Worm (Caenorhabditis elegans) whole organism, L4 larva: ENCODE measurements around the gene srlf-5.

Source experiments
- F10B5.3 ChIP-seq: sonication (generic microtip); optimal IDR thresholded peaks from 2 replicates; lab custom pipeline; 2016; ENCODE audit warnings: mild to moderate bottlenecking, missing genetic modification characterization, missing compliant biosample characterization
- F26F4.8 ChIP-seq: fragments of 200-800 bp; sonication (Bioruptor generic); conservative IDR thresholded peaks from 2 replicates; pipeline ENCODE4 v1.3.6; 2022; ENCODE audit warnings: missing genetic modification characterization, missing compliant biosample characterization
- T26A8.4 ChIP-seq: fragments of 200-800 bp; sonication (Bioruptor generic); IDR thresholded peaks from 2 replicates; pipeline ENCODE4 v1.3.6; 2022; ENCODE audit warnings: missing genetic modification characterization, missing compliant biosample characterization
- Y48G9A.11 ChIP-seq: fragments of 200-800 bp; sonication (Bioruptor generic); IDR thresholded peaks from 2 replicates; pipeline ENCODE4 v1.3.6; 2022; ENCODE audit warnings: missing genetic modification reagents, missing genetic modification characterization, missing compliant biosample characterization
- Y5F2A.4 ChIP-seq: fragments of 200-800 bp; sonication (Bioruptor generic); optimal IDR thresholded peaks from 2 replicates; lab custom pipeline; 2018; ENCODE audit warnings: mild to moderate bottlenecking, missing genetic modification characterization, missing compliant biosample characterization
- aha-1 ChIP-seq: fragments of 150-350 bp; peaks from one replicate; lab custom pipeline; 2014; ENCODE audit warnings: missing biosample characterization, missing genetic modification characterization
- ceh-20 ChIP-seq: fragments of 200-800 bp; sonication (Bioruptor generic); IDR thresholded peaks from 2 replicates; pipeline ENCODE4 v1.3.6; 2022; ENCODE audit warnings: missing genetic modification reagents, missing genetic modification characterization, missing compliant biosample characterization
- ces-1 ChIP-seq: fragments of 150-350 bp; sonication (generic microtip); optimal IDR thresholded peaks from 4 replicates; lab custom pipeline; 2014; ENCODE audit warnings: missing biosample characterization, missing genetic modification reagents, missing genetic modification characterization
- cey-2 ChIP-seq: sonication (generic microtip); optimal IDR thresholded peaks from 3 replicates; lab custom pipeline; 2017; ENCODE audit warnings: missing genetic modification characterization, mild to moderate bottlenecking, missing compliant biosample characterization, antibody characterized with exemption, borderline replicate concordance; ENCODE audit not compliant: insufficient read depth
- ctbp-1 ChIP-seq: fragments of 200-800 bp; sonication (Bioruptor generic); IDR thresholded peaks from 2 replicates; pipeline ENCODE4 v1.3.6; 2022; ENCODE audit warnings: missing genetic modification reagents, missing genetic modification characterization, missing compliant biosample characterization
- daf-16 ChIP-seq, 3 experiments: sonication (generic microtip); optimal IDR thresholded peaks; 2 replicates each; lab custom pipeline; 2016 to 2017; ENCODE audit warnings: missing genetic modification characterization in 3 of 3, missing genetic modification reagents in 3 of 3, mild to moderate bottlenecking in 2 of 3, missing compliant biosample characterization in 2 of 3, missing biosample characterization in 1 of 3, moderate library complexity in 1 of 3
- daf-19 ChIP-seq: fragments of 200-800 bp; sonication (Bioruptor generic); conservative IDR thresholded peaks from 2 replicates; pipeline ENCODE4 v1.3.6; 2022; ENCODE audit warnings: missing genetic modification characterization, missing compliant biosample characterization
- dmd-6 ChIP-seq: fragments of 200-800 bp; sonication (Bioruptor generic); IDR thresholded peaks from 2 replicates; pipeline ENCODE4 v1.3.6; 2022; ENCODE audit warnings: missing genetic modification reagents, missing genetic modification characterization, missing compliant biosample characterization
- dmd-9 ChIP-seq: fragments of 200-800 bp; sonication (Bioruptor generic); IDR thresholded peaks from 2 replicates; pipeline ENCODE4 v1.3.6; 2022; ENCODE audit warnings: missing genetic modification reagents, missing genetic modification characterization, missing compliant biosample characterization
- duxl-1 ChIP-seq: sonication (generic microtip); optimal IDR thresholded peaks from 2 replicates; lab custom pipeline; 2016; ENCODE audit warnings: mild to moderate bottlenecking, missing genetic modification characterization, moderate library complexity, missing compliant biosample characterization; ENCODE audit not compliant: poor library complexity
- egl-43 ChIP-seq: fragments of 200-800 bp; sonication (Bioruptor generic); IDR thresholded peaks from 2 replicates; pipeline ENCODE4 v1.3.6; 2022; ENCODE audit warnings: missing genetic modification reagents, missing genetic modification characterization, missing compliant biosample characterization
- jun-1 ChIP-seq: fragments of 150-350 bp; optimal IDR thresholded peaks from 2 replicates; lab custom pipeline; 2014; ENCODE audit warnings: missing biosample characterization, missing genetic modification reagents, missing genetic modification characterization
- lin-1 ChIP-seq: fragments of 200-800 bp; sonication (Bioruptor generic); IDR thresholded peaks from 2 replicates; pipeline ENCODE4 v1.3.6; 2022; ENCODE audit warnings: missing genetic modification reagents, missing genetic modification characterization, missing compliant biosample characterization
- lir-3 ChIP-seq: sonication (generic microtip); optimal IDR thresholded peaks from 2 replicates; lab custom pipeline; 2016; ENCODE audit warnings: mild to moderate bottlenecking, missing genetic modification characterization, missing compliant biosample characterization
- madf-5 ChIP-seq, 2 experiments: fragments of 200-800 bp; sonication (Bioruptor generic); IDR thresholded peaks; 2 replicates each; pipeline ENCODE4 v1.3.6; 2022; ENCODE audit warnings: missing compliant biosample characterization in 2 of 2, missing genetic modification characterization in 2 of 2
- nhr-10 ChIP-seq: fragments of 150-350 bp; optimal IDR thresholded peaks from 2 replicates; lab custom pipeline; 2014; ENCODE audit warnings: missing biosample characterization, missing genetic modification characterization
- nhr-237 ChIP-seq: sonication (generic microtip); optimal IDR thresholded peaks from 2 replicates; lab custom pipeline; 2017; ENCODE audit warnings: missing biosample characterization, missing genetic modification characterization
- nhr-28 ChIP-seq: fragments of 150-350 bp; optimal IDR thresholded peaks from 2 replicates; lab custom pipeline; 2014; ENCODE audit warnings: missing biosample characterization, missing genetic modification characterization
- nhr-48 ChIP-seq: sonication (generic microtip); optimal IDR thresholded peaks from 2 replicates; lab custom pipeline; 2016; ENCODE audit warnings: mild to moderate bottlenecking, missing genetic modification characterization, missing compliant biosample characterization
- pqm-1 ChIP-seq: sonication (generic microtip); optimal IDR thresholded peaks from 2 replicates; lab custom pipeline; 2017; ENCODE audit warnings: missing biosample characterization, missing genetic modification characterization
- rbr-2 ChIP-seq: sonication (generic microtip); optimal IDR thresholded peaks from 2 replicates; lab custom pipeline; 2016; ENCODE audit warnings: missing genotype, missing genetic modification characterization, missing compliant biosample characterization
- tag-97 ChIP-seq: fragments of 200-800 bp; sonication (Bioruptor generic); IDR thresholded peaks from 2 replicates; pipeline ENCODE4 v1.3.6; 2022; ENCODE audit warnings: missing genetic modification characterization, missing compliant biosample characterization
- unc-130 ChIP-seq: sonication (generic microtip); optimal IDR thresholded peaks from 2 replicates; lab custom pipeline; 2016; ENCODE audit warnings: missing genetic modification reagents, missing genetic modification characterization, missing compliant biosample characterization
- unc-62 ChIP-seq, 3 experiments: fragments of 150-350 bp in 1 of 3; sonication (generic microtip); optimal IDR thresholded peaks in 2 of 3; peaks in 1 of 3; 1 replicate in 1 of 3; 2 replicates in 2 of 3; lab custom pipeline; 2014 to 2017; ENCODE audit warnings: missing biosample characterization in 3 of 3, missing genetic modification characterization in 3 of 3, missing genetic modification reagents in 3 of 3, missing genotype in 1 of 3

srlf-5 gene

ce11 chrIV:12879557-12879956 is 47.0 kb downstream of the srlf-5 start, which contains the start of gene ZK896.5 (continued):
- TF ChIP-seq daf-19 (GFP tag; lab: Robert Waterston, UW) (no peak), pqm-1 (tag; lab: Kevin White, UChicago) (peak; percentile 45), ceh-20 (GFP tag; lab: Robert Waterston, UW) (no peak), tag-97 (GFP tag; lab: Robert Waterston, UW) (no peak), madf-5 (GFP tag; IDR thresholded peaks at IDR 0.05; lab: Robert Waterston, UW) (no peak), jun-1 (tag; lab: Kevin White, UChicago) (no peak), ctbp-1 (GFP tag; lab: Robert Waterston, UW) (no peak), F26F4.8 (GFP tag; lab: Robert Waterston, UW) (no peak), Y5F2A.4 (no peak), nhr-10 (tag; lab: Kevin White, UChicago) (no peak), unc-62 (GFP tag; optimal IDR thresholded peaks at IDR 0.05 in 1 of 2; lab: Kevin White, UChicago) (peak in 1 of 2 experiments; percentile 9), unc-62 (tag; optimal IDR thresholded peaks at IDR 0.05; lab: Kevin White, UChicago) (no peak), nhr-237 (tag; lab: Kevin White, UChicago) (no peak), Y48G9A.11 (no peak), unc-130 (GFP tag; lab: Kevin White, UChicago) (no peak), nhr-48 (peak; percentile 74), aha-1 (tag; lab: Kevin White, UChicago) (peak; percentile 44), rbr-2 (no peak), dmd-9 (GFP tag; lab: Robert Waterston, UW) (no peak), ces-1 (GFP tag; lab: Kevin White, UChicago) (no peak), F10B5.3 (tag; lab: Kevin White, UChicago) (no peak), egl-43 (GFP tag; lab: Robert Waterston, UW) (no peak), nhr-28 (tag; lab: Kevin White, UChicago) (peak; percentile 13), duxl-1 (no peak)
- TF ChIP-seq, all 104 proteins: peak for 10

ce11 chrIV:12876558-12876957 is 50.0 kb downstream of the srlf-5 start:
- TF ChIP-seq daf-16 (GFP tag; optimal IDR thresholded peaks at IDR 0.05; lab: Kevin White, UChicago) (no peak), daf-16 (tag; optimal IDR thresholded peaks at IDR 0.05; lab: Kevin White, UChicago) (peak; percentile 46), T26A8.4 (no peak), pqm-1 (tag; lab: Kevin White, UChicago) (peak; percentile 64), nhr-28 (tag; lab: Kevin White, UChicago) (peak; percentile 24), aha-1 (tag; lab: Kevin White, UChicago) (peak; percentile 12), lir-3 (tag; lab: Kevin White, UChicago) (no peak), lin-1 (no peak), F26F4.8 (GFP tag; lab: Robert Waterston, UW) (no peak), cey-2 (tag; lab: Kevin White, UChicago) (no peak), dmd-6 (GFP tag; lab: Robert Waterston, UW) (peak; percentile 32; the same call in 1 of the 2 replicates)
